Fruit fly (Drosophila melanogaster): ENCODE data around the gene tw.

Gene tw

dm6 chrX:779344-779743 lies 5.2 kb upstream of the tw start (continued):
- peak; percentile 54 for TF ChIP-seq CG3919 (GFP tag; optimal IDR thresholded peaks at IDR 0.05)
- peak; percentile 12 for TF ChIP-seq dac (GFP tag; optimal IDR thresholded peaks at IDR 0.05)
- peak; percentile 38 for TF ChIP-seq spab (GFP tag; optimal IDR thresholded peaks at IDR 0.05)
- peak; percentile 44 for TF ChIP-seq CG6276 (GFP tag; optimal IDR thresholded peaks at IDR 0.05)
- TF ChIP-seq Smox (GFP tag; optimal IDR thresholded peaks at IDR 0.05): peak; percentile 71
- TF ChIP-seq OdsH (GFP tag; optimal IDR thresholded peaks at IDR 0.05): peak; percentile 56
- no peak for TF ChIP-seq CG6163 (GFP tag; IDR thresholded peaks at IDR 0.05)
- TF ChIP-seq esn (GFP tag; optimal IDR thresholded peaks at IDR 0.05): peak; percentile 65
- TF ChIP-seq CG16779 (tag; optimal IDR thresholded peaks at IDR 0.05): peak; percentile 20
- TF ChIP-seq vri (GFP tag; optimal IDR thresholded peaks at IDR 0.05): peak; percentile 52
- TF ChIP-seq CG4318 (GFP tag; optimal IDR thresholded peaks at IDR 0.05): peak; percentile 36
- peak; percentile 72 for TF ChIP-seq CG8119 (GFP tag; IDR thresholded peaks at IDR 0.05)
- TF ChIP-seq svp (GFP tag): peak; percentile 87
- TF ChIP-seq Sox102F (GFP tag; optimal IDR thresholded peaks at IDR 0.05): peak; percentile 64
- TF ChIP-seq Hr38 (GFP tag; optimal IDR thresholded peaks at IDR 0.05): no peak
- TF ChIP-seq pdm3 (GFP tag; optimal IDR thresholded peaks at IDR 0.05): peak; percentile 61
- peak; percentile 3 for TF ChIP-seq CG6854 (GFP tag; optimal IDR thresholded peaks at IDR 0.05)

dm6 chrX:790039-790597 lies 5.6 kb downstream of the tw start, which contains the start of gene CG13360:
Gene CG13360 (minus strand): TSS chrX:790089.
- TF ChIP-seq CG6163 (GFP tag; IDR thresholded peaks at IDR 0.05) (no peak), Eip78C (GFP tag) (peak; percentile 33), svp (GFP tag) (peak; percentile 90), fd59A (GFP tag; optimal IDR thresholded peaks at IDR 0.05) (no peak), topi (GFP tag; optimal IDR thresholded peaks at IDR 0.05) (no peak), Hr38 (GFP tag; optimal IDR thresholded peaks at IDR 0.05) (no peak), CG6792 (GFP tag; optimal IDR thresholded peaks at IDR 0.05) (no peak), fd85E (GFP tag; optimal IDR thresholded peaks at IDR 0.05) (no peak), salr (GFP tag; optimal IDR thresholded peaks at IDR 0.05) (no peak), esn (GFP tag; optimal IDR thresholded peaks at IDR 0.05) (peak; percentile 31), CG10669 (GFP tag; optimal IDR thresholded peaks at IDR 0.05) (no peak), CG8632 (GFP tag; optimal IDR thresholded peaks at IDR 0.05) (no peak), CG31627 (GFP tag; optimal IDR thresholded peaks at IDR 0.05) (peak; percentile 21), cyc (GFP tag; optimal IDR thresholded peaks at IDR 0.05) (peak; percentile 13), CG3919 (GFP tag; optimal IDR thresholded peaks at IDR 0.05) (no peak), CG11902 (GFP tag; optimal IDR thresholded peaks at IDR 0.05) (no peak), CG6854 (GFP tag; optimal IDR thresholded peaks at IDR 0.05) (no peak), CG9139 (GFP tag; optimal IDR thresholded peaks at IDR 0.05) (no peak), Met (GFP tag; optimal IDR thresholded peaks at IDR 0.05) (no peak), lz (GFP tag; optimal IDR thresholded peaks at IDR 0.05) (peak; percentile 22), CG1621 (tag; optimal IDR thresholded peaks at IDR 0.05) (no peak), CG32006 (GFP tag; optimal IDR thresholded peaks at IDR 0.05) (no peak), Blimp-1 (GFP tag; optimal IDR thresholded peaks at IDR 0.05) (no peak), pdm3 (GFP tag; optimal IDR thresholded peaks at IDR 0.05) (no peak), CG10631 (GFP tag; optimal IDR thresholded peaks at IDR 0.05) (no peak), CG11294 (GFP tag; IDR thresholded peaks at IDR 0.05) (no peak), Sox14 (GFP tag; optimal IDR thresholded peaks at IDR 0.05) (no peak), Hr4 (GFP tag; optimal IDR thresholded peaks at IDR 0.05) (no peak), CG15336 (GFP tag; IDR thresholded peaks at IDR 0.05) (no peak), Hr39 (GFP tag; optimal IDR thresholded peaks at IDR 0.05) (peak; percentile 56), eg (GFP tag; IDR thresholded peaks at IDR 0.05) (no peak), CG3032 (tag; optimal IDR thresholded peaks at IDR 0.05) (no peak), CG7368 (GFP tag; optimal IDR thresholded peaks at IDR 0.05) (no peak), net (GFP tag; optimal IDR thresholded peaks at IDR 0.05) (no peak), CG4318 (GFP tag; optimal IDR thresholded peaks at IDR 0.05) (no peak)
